Fruit fly (Drosophila melanogaster): ENCODE measurements around the gene mge.

mge gene

dm6 chr3L:3873094-3873493 is 36.6 kb downstream of the mge start (continued):
- no peak for TF ChIP-seq vnd (GFP tag; IDR thresholded peaks at IDR 0.05; ENCODE audit: partially characterized antibody)
- TF ChIP-seq CG12659 (GFP tag; optimal IDR thresholded peaks at IDR 0.05): peak; percentile 2
- no peak for TF ChIP-seq Rx (GFP tag; IDR thresholded peaks at IDR 0.05)
- TF ChIP-seq B-H1 (GFP tag; IDR thresholded peaks at IDR 0.05): no peak
- TF ChIP-seq CG43689 (GFP tag; IDR thresholded peaks at IDR 0.05): no peak
- no peak for TF ChIP-seq ind (GFP tag; optimal IDR thresholded peaks at IDR 0.05)
- TF ChIP-seq sc (optimal IDR thresholded peaks at IDR 0.05): no peak
- TF ChIP-seq sc (GFP tag; optimal IDR thresholded peaks at IDR 0.05): peak; percentile 57
- peak; percentile 65 for TF ChIP-seq CG17829 (tag; optimal IDR thresholded peaks at IDR 0.05)
- TF ChIP-seq CG12219 (GFP tag; optimal IDR thresholded peaks at IDR 0.05): no peak
- TF ChIP-seq tgo (GFP tag; IDR thresholded peaks at IDR 0.05): no peak
- no peak for TF ChIP-seq CG10366 (GFP tag; IDR thresholded peaks at IDR 0.05)
- no peak for TF ChIP-seq CG17359 (tag; optimal IDR thresholded peaks at IDR 0.05)
- no peak for TF ChIP-seq CG10565 (GFP tag; optimal IDR thresholded peaks at IDR 0.05)
- no peak for TF ChIP-seq D19B (GFP tag; optimal IDR thresholded peaks at IDR 0.05)
- no peak for TF ChIP-seq ems (GFP tag; optimal IDR thresholded peaks at IDR 0.05)
- TF ChIP-seq CG34422 (GFP tag; IDR thresholded peaks at IDR 0.05): no peak; the same call in 2 of the 3 replicates
- TF ChIP-seq pfk (GFP tag; optimal IDR thresholded peaks at IDR 0.05): no peak
- no peak for TF ChIP-seq Dip2 (GFP tag; IDR thresholded peaks at IDR 0.05)
- no peak for TF ChIP-seq gt (GFP tag; IDR thresholded peaks at IDR 0.05)
- TF ChIP-seq Myb (GFP tag; optimal IDR thresholded peaks at IDR 0.05): no peak
- no peak for TF ChIP-seq prd (optimal IDR thresholded peaks at IDR 0.05)
- peak; percentile 8; the same call in 1 of the 3 replicates for TF ChIP-seq prd (GFP tag; IDR thresholded peaks at IDR 0.05)
- TF ChIP-seq Trl (optimal IDR thresholded peaks at IDR 0.05): no peak
- no peak for TF ChIP-seq Trl (GFP tag; optimal IDR thresholded peaks at IDR 0.05)
- no peak for TF ChIP-seq ash1 (GFP tag; optimal IDR thresholded peaks at IDR 0.05)
- TF ChIP-seq CG14860 (GFP tag; IDR thresholded peaks at IDR 0.05; ENCODE audit: partially characterized antibody): no peak
- no peak for TF ChIP-seq CG12769 (tag; optimal IDR thresholded peaks at IDR 0.05)
- no peak for TF ChIP-seq wor (GFP tag; IDR thresholded peaks at IDR 0.05)
- TF ChIP-seq hth (optimal IDR thresholded peaks at IDR 0.05): no peak
- TF ChIP-seq CG17912 (GFP tag; optimal IDR thresholded peaks at IDR 0.05): no peak
- peak; percentile 36 for TF ChIP-seq fd96Cb (tag; optimal IDR thresholded peaks at IDR 0.05)
- peak; percentile 52 for TF ChIP-seq unpg (GFP tag; optimal IDR thresholded peaks at IDR 0.05)
- TF ChIP-seq MBD-R2 (GFP tag; IDR thresholded peaks at IDR 0.05): no peak
- no peak for TF ChIP-seq CG8089 (GFP tag; optimal IDR thresholded peaks at IDR 0.05)
- no peak for TF ChIP-seq Bdp1 (GFP tag; optimal IDR thresholded peaks at IDR 0.05)
- no peak for TF ChIP-seq NfI (GFP tag; optimal IDR thresholded peaks at IDR 0.05)
- no peak for TF ChIP-seq Dll (GFP tag; IDR thresholded peaks at IDR 0.05; ENCODE audit: partially characterized antibody)
- no peak for TF ChIP-seq h (optimal IDR thresholded peaks at IDR 0.05)
- TF ChIP-seq tio (GFP tag; optimal IDR thresholded peaks at IDR 0.05): no peak
- no peak for TF ChIP-seq pho (GFP tag; optimal IDR thresholded peaks at IDR 0.05)
- TF ChIP-seq Ravus (GFP tag; IDR thresholded peaks at IDR 0.05): no peak
- no peak for TF ChIP-seq sim (GFP tag; IDR thresholded peaks at IDR 0.05)
- no peak for TF ChIP-seq CrebB (tag; optimal IDR thresholded peaks at IDR 0.05)
- no peak for TF ChIP-seq ab (GFP tag; optimal IDR thresholded peaks at IDR 0.05)
- TF ChIP-seq crp (GFP tag; optimal IDR thresholded peaks at IDR 0.05): no peak
- TF ChIP-seq BEAF-32 (GFP tag; optimal IDR thresholded peaks at IDR 0.05): no peak
- no peak for TF ChIP-seq CG6254 (GFP tag; optimal IDR thresholded peaks at IDR 0.05)
- TF ChIP-seq Atf6 (GFP tag; IDR thresholded peaks at IDR 0.05): no peak
- no peak for TF ChIP-seq Doc2 (GFP tag; IDR thresholded peaks at IDR 0.05)
- no peak for TF ChIP-seq ftz-f1 (GFP tag; optimal IDR thresholded peaks at IDR 0.05)
- peak; percentile 8 for TF ChIP-seq CG9727 (GFP tag; optimal IDR thresholded peaks at IDR 0.05)
- TF ChIP-seq stc (GFP tag; IDR thresholded peaks at IDR 0.05): 0 out of 2 replicates have a peak, but pooled peaks have one; percentile 14
- TF ChIP-seq dati (GFP tag; IDR thresholded peaks at IDR 0.05): no peak

All from whole organism, embryonic.